Worm (Caenorhabditis elegans) whole organism, L4/young adult: ENCODE results near the gene F47B7.5.

Experiments
- dao-5 ChIP-seq: sonication (generic microtip); optimal IDR thresholded peaks from 2 replicates; lab custom pipeline; 2016; ENCODE audit warnings: missing genotype, missing genetic modification characterization, moderate library complexity, missing compliant biosample characterization
- him-1 ChIP-seq: sonication (generic microtip); optimal IDR thresholded peaks from 2 replicates; lab custom pipeline; 2016; ENCODE audit warnings: missing genotype, missing genetic modification reagents, missing genetic modification characterization, missing compliant biosample characterization

DNA sequence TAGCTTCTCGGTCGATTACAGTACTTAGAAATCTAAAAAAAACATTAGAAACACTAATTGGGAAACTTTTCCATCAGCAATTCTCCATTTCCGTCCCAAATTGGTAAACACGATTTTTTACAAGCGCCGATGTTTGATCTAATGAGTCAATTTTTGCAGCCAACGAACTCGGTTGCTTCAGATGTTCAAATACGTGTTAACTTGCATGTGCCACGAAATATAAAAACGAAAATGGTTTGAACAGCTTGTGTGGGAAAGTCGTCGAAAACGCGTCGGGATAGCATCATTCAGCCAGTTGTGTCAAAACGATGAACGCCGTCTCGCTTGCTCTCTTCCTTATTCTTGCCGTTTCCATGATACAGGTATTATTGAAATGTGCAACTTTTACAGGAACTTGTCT, 36.2 kb upstream of the F47B7.5 start, which contains the start of gene F35A5.2:
- TF ChIP-seq him-1 (no peak), dao-5 (no peak)
